Fruit fly (Drosophila melanogaster) whole organism, pupa: Measurements from ENCODE around the gene Mdr65.

Source experiments
- CG10348 ChIP-seq: fragments of 200-800 bp; sonication (Bioruptor generic); IDR thresholded peaks from 2 replicates; pipeline ENCODE4 v1.3.6; 2022; ENCODE audit warnings: missing biosample characterization, missing genetic modification characterization
- CG12605 ChIP-seq: fragments of 200-800 bp; sonication (Bioruptor generic); IDR thresholded peaks from 2 replicates; pipeline ENCODE4 v1.3.6; 2022; ENCODE audit warnings: missing biosample characterization, missing genetic modification characterization
- CG13204 ChIP-seq: fragments of 200-800 bp; sonication (Bioruptor generic); optimal IDR thresholded peaks from 2 replicates; lab custom pipeline; 2018; ENCODE audit warnings: missing biosample characterization, mild to moderate bottlenecking, missing genetic modification characterization, moderate library complexity
- CG14655 ChIP-seq: fragments of 200-800 bp; sonication (Bioruptor generic); optimal IDR thresholded peaks from 3 replicates; lab custom pipeline; 2017; ENCODE audit warnings: mild to moderate bottlenecking, missing biosample characterization, missing genetic modification reagents, missing genetic modification characterization
- CG15710 ChIP-seq: fragments of 200-800 bp; sonication (Bioruptor generic); optimal IDR thresholded peaks from 2 replicates; lab custom pipeline; 2018; ENCODE audit warnings: missing biosample characterization, mild to moderate bottlenecking, missing genetic modification characterization, moderate library complexity
- CG17806 ChIP-seq: fragments of 200-800 bp; sonication (Bioruptor generic); optimal IDR thresholded peaks from 2 replicates; lab custom pipeline; 2018; ENCODE audit warnings: missing biosample characterization, mild to moderate bottlenecking, missing genetic modification characterization, moderate library complexity
- CG32121 ChIP-seq: fragments of 200-800 bp; sonication (Bioruptor generic); IDR thresholded peaks from 2 replicates; pipeline ENCODE4 v1.3.6; 2022; ENCODE audit warnings: missing biosample characterization, missing genetic modification characterization
- CG34367 ChIP-seq: fragments of 200-800 bp; sonication (Bioruptor generic); optimal IDR thresholded peaks from 2 replicates; lab custom pipeline; 2018; ENCODE audit warnings: missing biosample characterization, mild to moderate bottlenecking, missing genetic modification characterization
- CG4496 ChIP-seq: fragments of 200-800 bp; sonication (Bioruptor generic); IDR thresholded peaks from 3 replicates; pipeline ENCODE4 v1.3.6; 2022; ENCODE audit warnings: missing biosample characterization, missing genetic modification characterization
- CG8159 ChIP-seq: fragments of 200-800 bp; sonication (Bioruptor generic); optimal IDR thresholded peaks from 3 replicates; lab custom pipeline; 2018; ENCODE audit warnings: missing biosample characterization, mild to moderate bottlenecking, missing genetic modification characterization, moderate library complexity
- CG8301 ChIP-seq: fragments of 200-800 bp; sonication (Bioruptor generic); optimal IDR thresholded peaks from 2 replicates; lab custom pipeline; 2018; ENCODE audit warnings: missing biosample characterization, mild to moderate bottlenecking, missing genetic modification characterization
- CG9948 ChIP-seq: fragments of 200-800 bp; sonication (Bioruptor generic); optimal IDR thresholded peaks from 2 replicates; lab custom pipeline; 2018; ENCODE audit warnings: missing biosample characterization, mild to moderate bottlenecking, missing genetic modification characterization, moderate library complexity
- D1 ChIP-seq: fragments of 200-800 bp; sonication (Bioruptor generic); optimal IDR thresholded peaks from 2 replicates; lab custom pipeline; 2018; ENCODE audit warnings: missing biosample characterization, mild to moderate bottlenecking, missing genetic modification characterization, moderate library complexity
- EcR ChIP-seq: fragments of 200-800 bp; sonication (Bioruptor generic); optimal IDR thresholded peaks from 3 replicates; lab custom pipeline; 2019; ENCODE audit warnings: missing biosample characterization, missing genetic modification characterization, mild to moderate bottlenecking, moderate library complexity, missing genetic modification reagents
- Ets98B ChIP-seq: fragments of 200-800 bp; sonication (Bioruptor generic); IDR thresholded peaks from 2 replicates; pipeline ENCODE4 v1.3.6; 2022; ENCODE audit warnings: missing biosample characterization, missing genetic modification characterization
- Pif1A ChIP-seq: fragments of 200-800 bp; sonication (Bioruptor generic); optimal IDR thresholded peaks from 3 replicates; lab custom pipeline; 2016; ENCODE audit warnings: missing biosample characterization, missing genetic modification characterization
- Pif1B ChIP-seq: fragments of 200-800 bp; sonication (Bioruptor generic); optimal IDR thresholded peaks from 3 replicates; lab custom pipeline; 2016; ENCODE audit warnings: missing biosample characterization, missing genetic modification characterization
- Snoo ChIP-seq: fragments of 200-800 bp; sonication (Bioruptor generic); optimal IDR thresholded peaks from 3 replicates; lab custom pipeline; 2017; ENCODE audit warnings: missing biosample characterization, mild to moderate bottlenecking, missing genetic modification characterization, inconsistent platforms
- fd96Ca ChIP-seq: fragments of 200-800 bp; sonication (Bioruptor generic); IDR thresholded peaks from 3 replicates; pipeline ENCODE4 v1.3.6; 2022; ENCODE audit warnings: missing biosample characterization, missing genetic modification characterization
- gl ChIP-seq: fragments of 200-800 bp; sonication (Bioruptor generic); optimal IDR thresholded peaks from 2 replicates; lab custom pipeline; 2018; ENCODE audit warnings: missing biosample characterization, mild to moderate bottlenecking, missing genetic modification characterization
- rn ChIP-seq: fragments of 200-800 bp; sonication (Bioruptor generic); IDR thresholded peaks from 2 replicates; pipeline ENCODE4 v1.3.6; 2022; ENCODE audit warnings: missing biosample characterization, missing genetic modification characterization

Mdr65 gene

dm6 chr3L:6254427-6255105 is 9.0 kb upstream of the Mdr65 start:
- TF ChIP-seq CG8301 (peak; percentile 7), gl (tag; lab: Kevin White, UChicago) (no peak)

- TF ChIP-seq Ets98B (GFP tag; lab: Robert Waterston, UW) (no peak), CG32121 (GFP tag; lab: Robert Waterston, UW) (no peak), Snoo (no peak), CG12605 (GFP tag; lab: Robert Waterston, UW) (no peak), CG8301 (no peak), CG15710 (no peak), CG9948 (no peak), CG34367 (tag; lab: Kevin White, UChicago) (no peak), CG4496 (GFP tag; lab: Robert Waterston, UW) (no peak), Pif1B (GFP tag; lab: Kevin White, UChicago) (no peak), CG13204 (GFP tag; lab: Kevin White, UChicago) (no peak), CG17806 (tag; lab: Kevin White, UChicago) (no peak), Pif1A (GFP tag; lab: Kevin White, UChicago) (no peak)
These were observed 8.2 kb upstream of the Mdr65 start for dm6 chr3L:6253730-6254129.

dm6 chr3L:6249178-6250078 is 3.9 kb upstream of the Mdr65 start:
- TF ChIP-seq CG14655, result peak; percentile 39
- TF ChIP-seq CG32121 (GFP tag; lab: Robert Waterston, UW), result peak; percentile 56; the same call in 1 of the 2 replicates
- peak; percentile 2 for TF ChIP-seq CG9948
- TF ChIP-seq EcR (GFP tag; lab: Kevin White, UChicago), result no peak
- peak; percentile 58; the same call in 2 of the 3 replicates for TF ChIP-seq CG4496 (GFP tag; lab: Robert Waterston, UW)
- peak; percentile 37 for TF ChIP-seq CG13204 (GFP tag; lab: Kevin White, UChicago)
- TF ChIP-seq Pif1A (GFP tag; lab: Kevin White, UChicago), result peak; percentile 4
- TF ChIP-seq CG12605 (GFP tag; lab: Robert Waterston, UW), result peak; percentile 71
- no peak for TF ChIP-seq CG8301
- peak; percentile 63; the same call in 2 of the 3 replicates for TF ChIP-seq fd96Ca (GFP tag; lab: Robert Waterston, UW)
- peak; percentile 68 for TF ChIP-seq Ets98B (GFP tag; lab: Robert Waterston, UW)
- TF ChIP-seq rn (GFP tag; lab: Robert Waterston, UW), result no peak

dm6 chr3L:6239968-6240367 is 5.6 kb downstream of the Mdr65 start, which contains the start of gene CG10226:
Gene CG10226, minus strand, starts transcription at chr3L:6240068.
- TF ChIP-seq CG8159 (tag; lab: Kevin White, UChicago), result no peak

- no peak for TF ChIP-seq CG15710
- no peak for TF ChIP-seq CG10348 (GFP tag; lab: Robert Waterston, UW)
- TF ChIP-seq CG8301, result no peak
- no peak for TF ChIP-seq Ets98B (GFP tag; lab: Robert Waterston, UW)
- TF ChIP-seq EcR (GFP tag; lab: Kevin White, UChicago), result no peak
- TF ChIP-seq CG14655, result no peak
- TF ChIP-seq Snoo, result no peak
These were observed 11.5 kb downstream of the Mdr65 start, which contains the start of gene CG42714 for dm6 chr3L:6234035-6234434. Gene CG42714, minus strand, starts transcription at chr3L:6234056.

dm6 chr3L:6233281-6233680 is 12.3 kb downstream of the Mdr65 start, which contains the start of gene BG642312:
Gene BG642312, minus strand, starts transcription at chr3L:6233381.
- TF ChIP-seq fd96Ca (GFP tag; lab: Robert Waterston, UW) (no peak), CG13204 (GFP tag; lab: Kevin White, UChicago) (no peak), rn (GFP tag; lab: Robert Waterston, UW) (no peak), Pif1B (GFP tag; lab: Kevin White, UChicago) (no peak), CG9948 (no peak), CG10348 (GFP tag; lab: Robert Waterston, UW) (no peak), Ets98B (GFP tag; lab: Robert Waterston, UW) (no peak), CG4496 (GFP tag; lab: Robert Waterston, UW) (no peak)
- TF ChIP-seq, all 21 proteins: peak for 0

- TF ChIP-seq CG32121 (GFP tag; lab: Robert Waterston, UW) (no peak), gl (tag; lab: Kevin White, UChicago) (no peak), CG8301 (no peak), CG34367 (tag; lab: Kevin White, UChicago) (no peak), CG17806 (tag; lab: Kevin White, UChicago) (no peak), D1 (tag; lab: Kevin White, UChicago) (no peak), fd96Ca (GFP tag; lab: Robert Waterston, UW) (no peak), Pif1B (GFP tag; lab: Kevin White, UChicago) (no peak), CG9948 (no peak), CG15710 (no peak), CG8159 (tag; lab: Kevin White, UChicago) (no peak), rn (GFP tag; lab: Robert Waterston, UW) (no peak), Snoo (no peak), EcR (GFP tag; lab: Kevin White, UChicago) (no peak), CG13204 (GFP tag; lab: Kevin White, UChicago) (no peak), Ets98B (GFP tag; lab: Robert Waterston, UW) (no peak), CG12605 (GFP tag; lab: Robert Waterston, UW) (no peak), Pif1A (GFP tag; lab: Kevin White, UChicago) (no peak), CG10348 (GFP tag; lab: Robert Waterston, UW) (no peak)
These were observed 13.3 kb downstream of the Mdr65 start, which contains the start of gene CG13299 for dm6 chr3L:6232261-6232660. Gene CG13299, minus strand, starts transcription at chr3L:6232361.
